Fruit fly (Drosophila melanogaster) whole organism, embryonic: ENCODE measurements around the gene side-IV.

Experiments used
- Blimp-1 ChIP-seq: fragments of 200-800 bp; sonication (Bioruptor generic); optimal IDR thresholded peaks from 3 replicates; lab custom pipeline; 2018; ENCODE audit warnings: missing biosample characterization, missing genetic modification characterization, mild to moderate bottlenecking, moderate library complexity, missing genetic modification reagents
- C15 ChIP-seq: fragments of 200-800 bp; sonication (Bioruptor generic); IDR thresholded peaks from 3 replicates; pipeline ENCODE4 v1.3.6; 2022; ENCODE audit warnings: missing biosample characterization, missing genetic modification characterization
- CG10366 ChIP-seq: fragments of 200-800 bp; sonication (Bioruptor generic); IDR thresholded peaks from 2 replicates; pipeline ENCODE4 v1.3.6; 2022; ENCODE audit warnings: missing biosample characterization, missing genetic modification characterization
- CG10462 ChIP-seq: fragments of 200-800 bp; sonication (Bioruptor generic); optimal IDR thresholded peaks from 2 replicates; lab custom pipeline; 2016; ENCODE audit warnings: missing biosample characterization, missing genetic modification characterization
- CG10654 ChIP-seq: fragments of 200-800 bp; sonication (Bioruptor generic); optimal IDR thresholded peaks from 2 replicates; lab custom pipeline; 2016; ENCODE audit warnings: missing biosample characterization, missing genetic modification characterization
- CG12071 ChIP-seq: fragments of 200-800 bp; sonication (Bioruptor generic); optimal IDR thresholded peaks from 3 replicates; lab custom pipeline; 2018; ENCODE audit warnings: missing biosample characterization, mild to moderate bottlenecking, missing genetic modification characterization
- CG12299 ChIP-seq: fragments of 200-800 bp; sonication (Bioruptor generic); optimal IDR thresholded peaks from 2 replicates; lab custom pipeline; 2018; ENCODE audit warnings: missing biosample characterization, mild to moderate bottlenecking, missing genetic modification characterization
- CG13775 ChIP-seq: fragments of 200-800 bp; sonication (Bioruptor generic); optimal IDR thresholded peaks from 3 replicates; lab custom pipeline; 2017; ENCODE audit warnings: missing biosample characterization, mild to moderate bottlenecking, missing genetic modification characterization
- CG13894 ChIP-seq: fragments of 200-800 bp; sonication (Bioruptor generic); optimal IDR thresholded peaks from 3 replicates; lab custom pipeline; 2018; ENCODE audit warnings: missing biosample characterization, mild to moderate bottlenecking, missing genetic modification characterization, moderate library complexity
- CG1529 ChIP-seq: fragments of 200-800 bp; sonication (Bioruptor generic); optimal IDR thresholded peaks from 3 replicates; lab custom pipeline; 2018; ENCODE audit warnings: missing biosample characterization, missing genetic modification characterization
- CG15479 ChIP-seq: fragments of 200-800 bp; sonication (Bioruptor generic); optimal IDR thresholded peaks from 3 replicates; lab custom pipeline; 2019; ENCODE audit warnings: missing biosample characterization, mild to moderate bottlenecking, missing genetic modification characterization, moderate library complexity
- CG17612 ChIP-seq: fragments of 200-800 bp; sonication (Bioruptor generic); IDR thresholded peaks from 2 replicates; pipeline ENCODE4 v1.3.6; 2022; ENCODE audit warnings: missing biosample characterization, missing genetic modification characterization
- CG33213 ChIP-seq: fragments of 200-800 bp; sonication (Bioruptor generic); optimal IDR thresholded peaks from 3 replicates; lab custom pipeline; 2016; ENCODE audit warnings: missing biosample characterization, missing genetic modification characterization
- CG34224 ChIP-seq: fragments of 200-800 bp; sonication (Bioruptor generic); IDR thresholded peaks from 3 replicates; pipeline ENCODE4 v1.3.6; 2022; ENCODE audit warnings: missing biosample characterization, missing genetic modification characterization; ENCODE audit not compliant: partially characterized antibody
- CG4854 ChIP-seq: fragments of 200-800 bp; sonication (Bioruptor generic); optimal IDR thresholded peaks from 2 replicates; lab custom pipeline; 2016; ENCODE audit warnings: missing biosample characterization, missing genetic modification characterization, inconsistent platforms
- CG6175 ChIP-seq: fragments of 200-800 bp; sonication (Bioruptor generic); IDR thresholded peaks from 3 replicates; pipeline ENCODE4 v1.3.6; 2022; ENCODE audit warnings: missing biosample characterization, missing genetic modification characterization
- CG7745 ChIP-seq: fragments of 200-800 bp; sonication (Bioruptor generic); optimal IDR thresholded peaks from 2 replicates; lab custom pipeline; 2018; ENCODE audit warnings: missing biosample characterization, mild to moderate bottlenecking, missing genetic modification characterization, moderate library complexity
- CG7839 ChIP-seq: fragments of 200-800 bp; sonication (Bioruptor generic); optimal IDR thresholded peaks from 3 replicates; lab custom pipeline; 2018; ENCODE audit warnings: missing biosample characterization, mild to moderate bottlenecking, missing genetic modification characterization, moderate library complexity
- CG8924 ChIP-seq: fragments of 200-800 bp; optimal IDR thresholded peaks from 3 replicates; lab custom pipeline; 2019; ENCODE audit warnings: missing biosample characterization, mild to moderate bottlenecking, missing genetic modification characterization, moderate library complexity
- CG9215 ChIP-seq: fragments of 200-800 bp; sonication (Bioruptor generic); IDR thresholded peaks from 2 replicates; pipeline ENCODE4 v1.3.6; 2022; ENCODE audit warnings: missing biosample characterization, missing genetic modification characterization
- Camta ChIP-seq: fragments of 200-800 bp; sonication (Bioruptor generic); optimal IDR thresholded peaks from 2 replicates; lab custom pipeline; 2016; ENCODE audit warnings: missing biosample characterization, missing genetic modification characterization
- Dp ChIP-seq: fragments of 200-800 bp; sonication (Bioruptor generic); optimal IDR thresholded peaks from 2 replicates; lab custom pipeline; 2018; ENCODE audit warnings: missing biosample characterization, mild to moderate bottlenecking, missing genetic modification characterization, moderate library complexity
- Elba2 ChIP-seq: fragments of 200-800 bp; sonication (Bioruptor generic); optimal IDR thresholded peaks from 3 replicates; lab custom pipeline; 2016; ENCODE audit warnings: missing biosample characterization, missing genetic modification characterization
- HLH54F ChIP-seq: fragments of 200-800 bp; sonication (Bioruptor generic); optimal IDR thresholded peaks from 3 replicates; lab custom pipeline; 2016; ENCODE audit warnings: missing biosample characterization, missing genetic modification characterization
- Hr51 ChIP-seq, 2 experiments: fragments of 200-800 bp; sonication (Bioruptor generic); optimal IDR thresholded peaks; 2 replicates in 1 of 2; 3 replicates in 1 of 2; lab custom pipeline; 2016 to 2018; ENCODE audit warnings: missing biosample characterization in 2 of 2, missing genetic modification characterization in 2 of 2, mild to moderate bottlenecking in 1 of 2, moderate library complexity in 1 of 2
- Hr78 ChIP-seq, 2 experiments: fragments of 200-800 bp in 1 of 2; fragments of >200 bp in 1 of 2; sonication (Bioruptor generic) in 1 of 2; optimal IDR thresholded peaks; 2 replicates each; lab custom pipeline; 2017 to 2019; ENCODE audit warnings: missing biosample characterization in 2 of 2, missing genetic modification characterization in 2 of 2, mild to moderate bottlenecking in 1 of 2, moderate library complexity in 1 of 2
- Max ChIP-seq: fragments of 200-800 bp; sonication (Bioruptor generic); optimal IDR thresholded peaks from 2 replicates; lab custom pipeline; 2016; ENCODE audit warnings: missing biosample characterization, mild to moderate bottlenecking, missing genetic modification characterization
- Neu2 ChIP-seq: fragments of 200-800 bp; sonication (Bioruptor generic); optimal IDR thresholded peaks from 3 replicates; lab custom pipeline; 2016; ENCODE audit warnings: missing biosample characterization, missing genetic modification characterization, borderline replicate concordance
- Nf-YB ChIP-seq: fragments of 200-800 bp; sonication (Bioruptor generic); optimal IDR thresholded peaks from 3 replicates; lab custom pipeline; 2019; ENCODE audit warnings: missing biosample characterization, mild to moderate bottlenecking, missing genetic modification characterization, moderate library complexity
- Ravus ChIP-seq: fragments of 200-800 bp; sonication (Bioruptor generic); IDR thresholded peaks from 2 replicates; pipeline ENCODE4 v1.3.6; 2022; ENCODE audit warnings: missing biosample characterization, missing genetic modification characterization
- Sin3A ChIP-seq: fragments of >200 bp; optimal IDR thresholded peaks from 2 replicates; lab custom pipeline; 2018
- Sry-β ChIP-seq: fragments of 200-800 bp; sonication (Bioruptor generic); optimal IDR thresholded peaks from 2 replicates; lab custom pipeline; 2018; ENCODE audit warnings: missing biosample characterization, mild to moderate bottlenecking, missing genetic modification characterization, moderate library complexity
- Usf ChIP-seq: fragments of 200-800 bp; sonication (Bioruptor generic); optimal IDR thresholded peaks from 2 replicates; lab custom pipeline; 2017; ENCODE audit warnings: missing genotype, missing biosample characterization, missing genetic modification characterization
- ab ChIP-seq: fragments of 200-800 bp; sonication (Bioruptor generic); optimal IDR thresholded peaks from 2 replicates; lab custom pipeline; 2016; ENCODE audit warnings: missing biosample characterization, missing genetic modification characterization
- ase ChIP-seq: fragments of 200-800 bp; sonication (Bioruptor generic); IDR thresholded peaks from 3 replicates; pipeline ENCODE4 v1.3.6; 2022; ENCODE audit warnings: missing biosample characterization, missing genetic modification characterization
- bab2 ChIP-seq: fragments of 200-800 bp; sonication (Bioruptor generic); optimal IDR thresholded peaks from 2 replicates; lab custom pipeline; 2016; ENCODE audit warnings: missing biosample characterization, missing genetic modification characterization
- bsh ChIP-seq, 2 experiments: fragments of 200-800 bp; sonication (Bioruptor generic); optimal IDR thresholded peaks; 2 replicates each; lab custom pipeline; 2017 to 2018; ENCODE audit warnings: mild to moderate bottlenecking in 2 of 2, missing biosample characterization in 2 of 2, missing genetic modification characterization in 2 of 2, moderate library complexity in 1 of 2
- crp ChIP-seq, 2 experiments: fragments of 200-800 bp; sonication (Bioruptor generic); optimal IDR thresholded peaks; 2 replicates in 1 of 2; 3 replicates in 1 of 2; lab custom pipeline; 2017; ENCODE audit warnings: missing biosample characterization in 2 of 2, missing genetic modification characterization in 2 of 2, mild to moderate bottlenecking in 1 of 2, moderate library complexity in 1 of 2
- dan ChIP-seq: fragments of 200-800 bp; sonication (Bioruptor generic); IDR thresholded peaks from 2 replicates; pipeline ENCODE4 v1.3.6; 2022; ENCODE audit warnings: missing biosample characterization, missing genetic modification characterization
- eyg ChIP-seq: fragments of 200-800 bp; sonication (Bioruptor generic); optimal IDR thresholded peaks from 3 replicates; lab custom pipeline; 2016; ENCODE audit warnings: missing biosample characterization, missing genetic modification characterization
- gsb-n ChIP-seq: fragments of 200-800 bp; sonication (Bioruptor generic); optimal IDR thresholded peaks from 3 replicates; lab custom pipeline; 2018; ENCODE audit warnings: missing biosample characterization, mild to moderate bottlenecking, missing genetic modification characterization
- hth ChIP-seq: fragments of >200 bp; optimal IDR thresholded peaks from 2 replicates; lab custom pipeline; 2017; ENCODE audit warnings: inconsistent platforms
- lov ChIP-seq, 2 experiments: fragments of 200-800 bp in 1 of 2; fragments of >200 bp in 1 of 2; sonication (Bioruptor generic) in 1 of 2; IDR thresholded peaks in 1 of 2; optimal IDR thresholded peaks in 1 of 2; 2 replicates in 1 of 2; 3 replicates in 1 of 2; pipeline versions ENCODE4 v1.3.6 to Lab custom; 2017 to 2022; ENCODE audit warnings: missing biosample characterization in 1 of 2, missing genetic modification characterization in 1 of 2
- pfk ChIP-seq: fragments of 200-800 bp; sonication (Bioruptor generic); optimal IDR thresholded peaks from 2 replicates; lab custom pipeline; 2018; ENCODE audit warnings: missing biosample characterization, mild to moderate bottlenecking, missing genetic modification characterization, moderate library complexity
- pzg ChIP-seq: fragments of 200-800 bp; sonication (Bioruptor generic); optimal IDR thresholded peaks from 3 replicates; lab custom pipeline; 2018; ENCODE audit warnings: missing biosample characterization, mild to moderate bottlenecking, missing genetic modification characterization, moderate library complexity
- sna ChIP-seq: fragments of 200-800 bp; sonication (Bioruptor generic); IDR thresholded peaks from 2 replicates; pipeline ENCODE4 v1.3.6; 2022; ENCODE audit warnings: missing biosample characterization, missing genetic modification characterization; ENCODE audit not compliant: partially characterized antibody
- tll ChIP-seq, 2 experiments: fragments of 200-800 bp in 1 of 2; fragments of >200 bp in 1 of 2; sonication (Bioruptor generic) in 1 of 2; optimal IDR thresholded peaks; 2 replicates each; lab custom pipeline; 2017 to 2019; ENCODE audit warnings: missing biosample characterization in 2 of 2, missing genetic modification characterization in 2 of 2, mild to moderate bottlenecking in 1 of 2, moderate library complexity in 1 of 2
- tup ChIP-seq: fragments of 200-800 bp; sonication (Bioruptor generic); optimal IDR thresholded peaks from 2 replicates; lab custom pipeline; 2016; ENCODE audit warnings: missing biosample characterization, mild to moderate bottlenecking, missing genetic modification characterization, moderate library complexity
- wdn ChIP-seq: fragments of 200-800 bp; sonication (Bioruptor generic); IDR thresholded peaks from 2 replicates; pipeline ENCODE4 v1.3.6; 2022; ENCODE audit warnings: missing biosample characterization, missing genetic modification characterization
- wor ChIP-seq: fragments of 200-800 bp; sonication (Bioruptor generic); IDR thresholded peaks from 2 replicates; pipeline ENCODE4 v1.3.6; 2022; ENCODE audit warnings: missing biosample characterization, missing genetic modification characterization

Gene side-IV

dm6 chr3R:13469246-13469645, 18.9 kb downstream of the side-IV start (continued):
- peak; percentile 20 for TF ChIP-seq CG13775 (GFP tag; lab: Kevin White, UChicago)
- no peak for TF ChIP-seq ase (GFP tag; lab: Robert Waterston, UW)
- no peak for TF ChIP-seq sna (GFP tag; lab: Robert Waterston, UW)
- TF ChIP-seq Sry-β (GFP tag; lab: Kevin White, UChicago): no peak
- no peak for TF ChIP-seq CG17612 (GFP tag; lab: Robert Waterston, UW)
- TF ChIP-seq pzg (GFP tag; lab: Kevin White, UChicago): no peak
- no peak for TF ChIP-seq CG12071 (GFP tag; lab: Kevin White, UChicago)
- no peak for TF ChIP-seq Ravus (GFP tag; lab: Robert Waterston, UW)
- no peak for TF ChIP-seq CG12299 (tag; lab: Kevin White, UChicago)
- no peak for TF ChIP-seq CG33213 (GFP tag; lab: Kevin White, UChicago)
- no peak for TF ChIP-seq CG1529 (GFP tag; lab: Kevin White, UChicago)
- no peak for TF ChIP-seq CG10462 (GFP tag; lab: Kevin White, UChicago)
- TF ChIP-seq Elba2 (GFP tag; lab: Kevin White, UChicago): no peak
- no peak for TF ChIP-seq Nf-YB (GFP tag; lab: Kevin White, UChicago)
- peak in 1 of 2 experiments; percentile 22 for TF ChIP-seq Hr78 (GFP tag; optimal IDR thresholded peaks at IDR 0.05; lab: Kevin White, UChicago)
- no peak for TF ChIP-seq CG7745 (tag; lab: Kevin White, UChicago)
- no peak for TF ChIP-seq Dp (GFP tag; lab: Kevin White, UChicago)
- no peak for TF ChIP-seq wdn (GFP tag; lab: Robert Waterston, UW)
- TF ChIP-seq CG10654 (GFP tag; lab: Kevin White, UChicago): no peak
- no peak for TF ChIP-seq Sin3A (lab: Kevin White, UChicago)
- TF ChIP-seq CG7839 (tag; lab: Kevin White, UChicago): peak; percentile 48
- TF ChIP-seq HLH54F (GFP tag; lab: Kevin White, UChicago): no peak
- TF ChIP-seq CG15479: no peak
- TF ChIP-seq Neu2 (GFP tag; lab: Kevin White, UChicago): no peak
- no peak for TF ChIP-seq eyg
- TF ChIP-seq hth (lab: Kevin White, UChicago): no peak
- TF ChIP-seq CG34224 (GFP tag; lab: Robert Waterston, UW): no peak
- TF ChIP-seq wor (GFP tag; lab: Robert Waterston, UW): no peak
- TF ChIP-seq Usf (GFP tag; lab: Kevin White, UChicago): no peak
- TF ChIP-seq tup (GFP tag; lab: Kevin White, UChicago): no peak
- TF ChIP-seq bsh (GFP tag; optimal IDR thresholded peaks at IDR 0.05; lab: Kevin White, UChicago): peak in 1 of 2 experiments; percentile 59
- TF ChIP-seq C15 (GFP tag; lab: Robert Waterston, UW): no peak
- no peak for TF ChIP-seq CG6175 (GFP tag; lab: Robert Waterston, UW)
- no peak for TF ChIP-seq CG13894 (tag; lab: Kevin White, UChicago)
- no peak for TF ChIP-seq tll (GFP tag; optimal IDR thresholded peaks at IDR 0.05; lab: Kevin White, UChicago)
- peak; percentile 34 for TF ChIP-seq bab2 (GFP tag; lab: Kevin White, UChicago)
- TF ChIP-seq Camta: no peak
- TF ChIP-seq CG4854 (GFP tag; lab: Kevin White, UChicago): no peak
- TF ChIP-seq Blimp-1 (GFP tag; lab: Kevin White, UChicago): no peak
- no peak for TF ChIP-seq lov (optimal IDR thresholded peaks at IDR 0.05; lab: Kevin White, UChicago)
- no peak for TF ChIP-seq lov (GFP tag; IDR thresholded peaks at IDR 0.05; lab: Robert Waterston, UW)
- TF ChIP-seq crp (GFP tag; optimal IDR thresholded peaks at IDR 0.05; lab: Kevin White, UChicago): no peak
- TF ChIP-seq pfk (GFP tag; lab: Kevin White, UChicago): no peak
- TF ChIP-seq Max: no peak
- TF ChIP-seq CG8924: peak; percentile 44
- peak; percentile 73 for TF ChIP-seq gsb-n (tag; lab: Kevin White, UChicago)
- TF ChIP-seq CG9215 (GFP tag; lab: Robert Waterston, UW): no peak
- 0 out of 2 replicates have a peak, but pooled peaks have one; percentile 25 for TF ChIP-seq dan (GFP tag; lab: Robert Waterston, UW)
- TF ChIP-seq Hr51 (GFP tag; optimal IDR thresholded peaks at IDR 0.05; lab: Kevin White, UChicago): no peak
- TF ChIP-seq CG10366 (GFP tag; lab: Robert Waterston, UW): peak; percentile 12; the same call in 1 of the 2 replicates
- TF ChIP-seq ab (GFP tag; lab: Kevin White, UChicago): no peak
